Fruit fly (Drosophila melanogaster) whole organism, embryonic: ENCODE measurements around the gene Osi20.

ENCODE experiments used
- ATbp ChIP-seq: fragments of 200-800 bp; sonication (Bioruptor generic); optimal IDR thresholded peaks from 2 replicates; lab custom pipeline; 2017; ENCODE audit warnings: missing biosample characterization, mild to moderate bottlenecking, missing genetic modification characterization, missing genetic modification reagents
- Asciz ChIP-seq: fragments of 200-800 bp; sonication (Bioruptor generic); optimal IDR thresholded peaks from 2 replicates; lab custom pipeline; 2017; ENCODE audit warnings: missing biosample characterization, mild to moderate bottlenecking, missing genetic modification characterization, missing genetic modification reagents
- Blimp-1 ChIP-seq: fragments of 200-800 bp; sonication (Bioruptor generic); optimal IDR thresholded peaks from 3 replicates; lab custom pipeline; 2018; ENCODE audit warnings: missing biosample characterization, missing genetic modification characterization, mild to moderate bottlenecking, moderate library complexity, missing genetic modification reagents
- BtbVII ChIP-seq: fragments of 200-800 bp; sonication (Bioruptor generic); optimal IDR thresholded peaks from 3 replicates; lab custom pipeline; 2017; ENCODE audit warnings: missing biosample characterization, mild to moderate bottlenecking, missing genetic modification characterization
- CG10565 ChIP-seq: fragments of 200-800 bp; sonication (Bioruptor generic); optimal IDR thresholded peaks from 3 replicates; lab custom pipeline; 2016; ENCODE audit warnings: missing biosample characterization, mild to moderate bottlenecking, missing genetic modification characterization
- CG10979 ChIP-seq: fragments of 200-800 bp; sonication (Bioruptor generic); optimal IDR thresholded peaks from 2 replicates; lab custom pipeline; 2018; ENCODE audit warnings: missing biosample characterization, mild to moderate bottlenecking, missing genetic modification characterization, moderate library complexity
- CG12155 ChIP-seq: fragments of 200-800 bp; sonication (Bioruptor generic); optimal IDR thresholded peaks from 3 replicates; lab custom pipeline; 2016; ENCODE audit warnings: missing biosample characterization, missing genetic modification characterization
- CG13624 ChIP-seq: fragments of 200-800 bp; sonication (Bioruptor generic); optimal IDR thresholded peaks from 2 replicates; lab custom pipeline; 2016; ENCODE audit warnings: missing biosample characterization, missing genetic modification characterization
- CG14050 ChIP-seq: fragments of 200-800 bp; sonication (Bioruptor generic); IDR thresholded peaks from 3 replicates; pipeline ENCODE4 v1.3.6; 2022; ENCODE audit warnings: missing biosample characterization, missing genetic modification characterization
- CG15601 ChIP-seq: fragments of 200-800 bp; sonication (Bioruptor generic); optimal IDR thresholded peaks from 3 replicates; lab custom pipeline; 2019; ENCODE audit warnings: missing biosample characterization, mild to moderate bottlenecking, missing genetic modification characterization, moderate library complexity
- CG16779 ChIP-seq: fragments of 200-800 bp; sonication (Bioruptor generic); IDR thresholded peaks from 2 replicates; pipeline ENCODE4 v1.3.6; 2022; ENCODE audit warnings: missing biosample characterization, missing genetic modification characterization
- CG18764 ChIP-seq: fragments of 200-800 bp; sonication (Bioruptor generic); optimal IDR thresholded peaks from 3 replicates; lab custom pipeline; 2016; ENCODE audit warnings: missing biosample characterization, missing genetic modification characterization
- CG2199 ChIP-seq: fragments of 200-800 bp; sonication (Bioruptor generic); IDR thresholded peaks from 3 replicates; pipeline ENCODE4 v1.3.6; 2022; ENCODE audit warnings: missing biosample characterization, missing genetic modification characterization
- CG3163 ChIP-seq: fragments of 200-800 bp; sonication (Bioruptor generic); optimal IDR thresholded peaks from 3 replicates; lab custom pipeline; 2016; ENCODE audit warnings: missing biosample characterization, missing genetic modification characterization
- CG34376 ChIP-seq: fragments of 200-800 bp; sonication (Bioruptor generic); optimal IDR thresholded peaks from 2 replicates; lab custom pipeline; 2018; ENCODE audit warnings: missing biosample characterization, mild to moderate bottlenecking, missing genetic modification characterization
- CG4404 ChIP-seq: fragments of 200-800 bp; sonication (Bioruptor generic); IDR thresholded peaks from 2 replicates; pipeline ENCODE4 v1.3.6; 2022; ENCODE audit warnings: missing biosample characterization, missing genetic modification characterization
- CG4617 ChIP-seq: fragments of 200-800 bp; sonication (Bioruptor generic); optimal IDR thresholded peaks from 3 replicates; lab custom pipeline; 2016; ENCODE audit warnings: missing biosample characterization, missing genetic modification characterization, borderline replicate concordance
- CG6765 ChIP-seq: fragments of 200-800 bp; sonication (Bioruptor generic); optimal IDR thresholded peaks from 3 replicates; lab custom pipeline; 2017; ENCODE audit warnings: missing biosample characterization, mild to moderate bottlenecking, missing genetic modification characterization
- CG7357 ChIP-seq: fragments of 200-800 bp; sonication (Bioruptor generic); IDR thresholded peaks from 3 replicates; pipeline ENCODE4 v1.3.6; 2022; ENCODE audit warnings: missing biosample characterization, missing genetic modification characterization
- CG7372 ChIP-seq: fragments of 200-800 bp; sonication (Bioruptor generic); IDR thresholded peaks from 2 replicates; pipeline ENCODE4 v1.3.6; 2022; ENCODE audit warnings: missing biosample characterization, missing genetic modification characterization
- CG9437 ChIP-seq: fragments of 200-800 bp; sonication (Bioruptor generic); optimal IDR thresholded peaks from 2 replicates; lab custom pipeline; 2018; ENCODE audit warnings: missing biosample characterization, mild to moderate bottlenecking, missing genetic modification characterization
- Ets65A ChIP-seq: fragments of 200-800 bp; sonication (Bioruptor generic); peaks from one replicate; lab custom pipeline; 2016; ENCODE audit warnings: missing biosample characterization, missing genetic modification characterization
- Hey ChIP-seq: fragments of 200-800 bp; sonication (Bioruptor generic); optimal IDR thresholded peaks from 3 replicates; lab custom pipeline; 2018; ENCODE audit warnings: missing biosample characterization, mild to moderate bottlenecking, missing genetic modification characterization
- Med ChIP-seq: fragments of 200-800 bp; sonication (Bioruptor generic); peaks from one replicate; lab custom pipeline; 2016; ENCODE audit warnings: missing biosample characterization, missing genetic modification characterization, mild to moderate bottlenecking, inconsistent platforms, moderate library complexity
- Pdp1 ChIP-seq, 2 experiments: fragments of 200-800 bp; sonication (Bioruptor generic); optimal IDR thresholded peaks; 3 replicates each; lab custom pipeline; 2016; ENCODE audit warnings: missing biosample characterization in 2 of 2, missing genetic modification characterization in 2 of 2, mild to moderate bottlenecking in 1 of 2, moderate library complexity in 1 of 2
- Tbp ChIP-seq: fragments of >200 bp; optimal IDR thresholded peaks from 2 replicates; lab custom pipeline; 2018; ENCODE audit warnings: missing biosample characterization, missing genetic modification characterization
- bowl ChIP-seq: fragments of 200-800 bp; sonication (Bioruptor generic); IDR thresholded peaks from 2 replicates; pipeline ENCODE4 v1.3.6; 2022; ENCODE audit warnings: missing biosample characterization, missing genetic modification characterization
- chinmo ChIP-seq: fragments of 200-800 bp; sonication (Bioruptor generic); IDR thresholded peaks from 4 replicates; pipeline ENCODE4 v1.3.6; 2022; ENCODE audit warnings: missing biosample characterization, missing genetic modification characterization; ENCODE audit not compliant: partially characterized antibody
- crp ChIP-seq, 2 experiments: fragments of 200-800 bp; sonication (Bioruptor generic); optimal IDR thresholded peaks; 2 replicates in 1 of 2; 3 replicates in 1 of 2; lab custom pipeline; 2017; ENCODE audit warnings: missing biosample characterization in 2 of 2, missing genetic modification characterization in 2 of 2, mild to moderate bottlenecking in 1 of 2, moderate library complexity in 1 of 2
- dan ChIP-seq: fragments of 200-800 bp; sonication (Bioruptor generic); IDR thresholded peaks from 2 replicates; pipeline ENCODE4 v1.3.6; 2022; ENCODE audit warnings: missing biosample characterization, missing genetic modification characterization
- dmrt99B ChIP-seq: fragments of 200-800 bp; sonication (Bioruptor generic); optimal IDR thresholded peaks from 2 replicates; lab custom pipeline; 2018; ENCODE audit warnings: missing biosample characterization, mild to moderate bottlenecking, missing genetic modification characterization, moderate library complexity
- dpn ChIP-seq, 2 experiments: fragments of 200-800 bp; sonication (Bioruptor generic); optimal IDR thresholded peaks; 3 replicates each; lab custom pipeline; 2016; ENCODE audit warnings: missing biosample characterization in 2 of 2, missing genetic modification characterization in 2 of 2
- ems ChIP-seq: fragments of 200-800 bp; sonication (Bioruptor generic); optimal IDR thresholded peaks from 3 replicates; lab custom pipeline; 2016; ENCODE audit warnings: missing biosample characterization, missing genetic modification characterization
- gce ChIP-seq: fragments of 200-800 bp; sonication (Bioruptor generic); IDR thresholded peaks from 3 replicates; pipeline ENCODE4 v1.3.6; 2022; ENCODE audit warnings: missing biosample characterization, missing genetic modification characterization
- hbn ChIP-seq: fragments of 200-800 bp; sonication (Bioruptor generic); IDR thresholded peaks from 2 replicates; pipeline ENCODE4 v1.3.6; 2022; ENCODE audit warnings: missing biosample characterization, missing genetic modification characterization; ENCODE audit not compliant: partially characterized antibody
- knrl ChIP-seq: fragments of 200-800 bp; sonication (Bioruptor generic); IDR thresholded peaks from 3 replicates; pipeline ENCODE4 v1.3.6; 2022; ENCODE audit warnings: missing biosample characterization, missing genetic modification characterization; ENCODE audit not compliant: partially characterized antibody
- oc ChIP-seq: fragments of 200-800 bp; sonication (Bioruptor generic); optimal IDR thresholded peaks from 2 replicates; lab custom pipeline; 2018; ENCODE audit warnings: missing biosample characterization, mild to moderate bottlenecking, missing genetic modification characterization, moderate library complexity
- pb ChIP-seq: fragments of 200-800 bp; sonication (Bioruptor generic); optimal IDR thresholded peaks from 3 replicates; lab custom pipeline; 2016; ENCODE audit warnings: missing biosample characterization, missing genetic modification characterization
- pnt ChIP-seq: fragments of 200-800 bp; sonication (Bioruptor generic); optimal IDR thresholded peaks from 3 replicates; lab custom pipeline; 2016; ENCODE audit warnings: missing biosample characterization, missing genetic modification characterization
- pros ChIP-seq: fragments of 200-800 bp; sonication (Bioruptor generic); optimal IDR thresholded peaks from 3 replicates; lab custom pipeline; 2019; ENCODE audit warnings: missing biosample characterization, mild to moderate bottlenecking, missing genetic modification characterization, moderate library complexity
- sc ChIP-seq, 3 experiments: fragments of >200 bp in 2 of 3; fragments of 200-800 bp in 1 of 3; sonication (Bioruptor generic) in 1 of 3; optimal IDR thresholded peaks; 2 replicates in 2 of 3; 3 replicates in 1 of 3; lab custom pipeline; 2017; ENCODE audit warnings: mild to moderate bottlenecking in 1 of 3, missing biosample characterization in 1 of 3, missing genetic modification characterization in 1 of 3, missing genetic modification reagents in 1 of 3
- scrt ChIP-seq: fragments of 200-800 bp; sonication (Bioruptor generic); optimal IDR thresholded peaks from 2 replicates; lab custom pipeline; 2018; ENCODE audit warnings: missing biosample characterization, mild to moderate bottlenecking, missing genetic modification characterization, moderate library complexity
- sens ChIP-seq: fragments of 200-800 bp; sonication (Bioruptor generic); peaks from one replicate; lab custom pipeline; 2016; ENCODE audit warnings: missing biosample characterization, missing genetic modification characterization
- sqz ChIP-seq: fragments of 200-800 bp; sonication (Bioruptor generic); optimal IDR thresholded peaks from 3 replicates; lab custom pipeline; 2018; ENCODE audit warnings: missing biosample characterization, mild to moderate bottlenecking, missing genetic modification characterization
- vvl ChIP-seq: fragments of 200-800 bp; sonication (Bioruptor generic); IDR thresholded peaks from 2 replicates; pipeline ENCODE4 v1.3.6; 2022; ENCODE audit warnings: missing biosample characterization, missing genetic modification characterization
- zf30C ChIP-seq: fragments of 200-800 bp; sonication (Bioruptor generic); optimal IDR thresholded peaks from 3 replicates; lab custom pipeline; 2018; ENCODE audit warnings: missing biosample characterization, mild to moderate bottlenecking, missing genetic modification characterization
- zfh1 ChIP-seq: fragments of 200-800 bp; sonication (Bioruptor generic); IDR thresholded peaks from 3 replicates; pipeline ENCODE4 v1.3.6; 2022; ENCODE audit warnings: missing biosample characterization, missing genetic modification characterization

Gene Osi20

DNA sequence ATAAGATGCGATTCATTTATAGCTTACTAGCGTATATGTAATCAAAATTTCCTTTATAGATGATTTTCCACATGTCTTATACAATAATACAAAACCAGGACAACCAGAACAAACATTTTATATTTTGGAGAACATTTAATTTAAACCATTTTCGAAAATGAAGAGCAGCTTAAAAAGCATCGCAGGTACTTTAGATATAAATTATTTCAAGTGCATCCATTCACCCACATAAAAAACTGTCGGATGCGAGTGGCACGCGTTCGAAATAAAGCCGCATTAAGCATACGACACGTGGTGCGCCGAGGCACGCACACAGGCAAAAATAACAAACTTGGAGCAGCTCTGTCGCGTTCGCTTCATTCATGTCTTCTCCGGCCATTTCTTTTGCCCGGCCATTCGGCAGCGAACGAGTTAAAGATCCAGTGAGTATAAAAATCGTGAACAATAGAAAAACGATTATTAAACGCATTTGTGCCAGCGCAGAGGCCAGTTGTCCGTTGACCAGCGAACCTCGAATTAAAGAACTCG lies 4.9 kb upstream of the Osi20 start, which contains the start of gene Osi19:
Gene Osi19, plus strand, starts transcription at position 457 of the 528 bp plus-strand sequence.
- TF ChIP-seq zf30C (no peak), CG2199 (0 out of 3 replicates have a peak, but pooled peaks have one; percentile 15), chinmo (0 out of 4 replicates have a peak, but pooled peaks have one; percentile 14), hbn (GFP tag; lab: Robert Waterston, UW) (no peak), Ets65A (peak; percentile 65), sens (GFP tag; lab: Kevin White, UChicago) (peak; percentile 86), ATbp (no peak), vvl (GFP tag; lab: Robert Waterston, UW) (0 out of 2 replicates have a peak, but pooled peaks have one; percentile 20), gce (GFP tag; lab: Robert Waterston, UW) (0 out of 3 replicates have a peak, but pooled peaks have one; percentile 5), zfh1 (GFP tag; lab: Robert Waterston, UW) (0 out of 3 replicates have a peak, but pooled peaks have one; percentile 39), pb (GFP tag; lab: Kevin White, UChicago) (no peak), sqz (GFP tag; lab: Kevin White, UChicago) (peak; percentile 18), oc (tag; lab: Kevin White, UChicago) (peak; percentile 32), CG7372 (peak; percentile 61), CG34376 (GFP tag; lab: Kevin White, UChicago) (no peak), Med (GFP tag; lab: Kevin White, UChicago) (peak; percentile 42)

DNA sequence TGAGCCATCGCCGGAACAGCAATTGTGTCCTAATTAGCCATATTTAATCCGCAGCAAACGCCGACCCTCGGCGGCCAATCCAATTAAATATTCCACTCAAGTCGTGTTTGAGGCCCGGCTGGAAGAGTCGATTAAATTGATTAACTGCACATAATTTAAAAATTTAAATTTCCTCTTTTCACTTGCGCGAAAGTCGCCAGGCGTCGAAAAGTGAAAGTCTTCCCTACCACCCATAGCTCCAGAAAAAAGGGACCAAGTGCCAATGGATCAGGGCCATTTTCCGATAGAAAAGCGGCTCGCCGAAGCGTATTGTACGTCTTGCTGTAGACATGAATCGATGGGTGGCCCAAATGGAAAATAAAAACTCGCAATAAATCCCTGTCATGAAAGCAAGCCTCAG lies 2.5 kb upstream of the Osi20 start:
- TF ChIP-seq Blimp-1 = peak; percentile 57
- TF ChIP-seq BtbVII = no peak
- no peak for TF ChIP-seq CG10565 (GFP tag; lab: Kevin White, UChicago)
- TF ChIP-seq Ets65A = peak; percentile 74
- TF ChIP-seq, all 482 proteins: peak for 2

DNA sequence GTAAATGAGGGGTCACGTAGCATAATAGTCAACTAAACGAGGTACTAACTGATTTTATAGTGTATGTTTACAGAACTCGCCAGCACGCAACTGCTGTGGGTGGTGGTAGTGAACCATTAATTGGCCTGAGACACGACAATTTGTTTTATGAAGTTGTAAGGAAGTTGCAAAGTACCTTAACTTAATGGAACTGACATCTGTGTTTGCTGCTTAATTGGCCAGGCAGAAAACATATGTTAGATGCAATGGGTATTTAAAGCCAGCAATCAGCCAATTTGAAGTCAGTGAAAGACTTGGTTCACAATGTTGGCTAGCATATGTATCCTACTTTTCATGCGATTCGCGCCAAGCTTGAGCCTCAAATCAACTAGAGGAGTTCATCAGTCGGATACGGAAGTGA lies 1.8 kb downstream of the Osi20 start, which contains the start of gene CG17917:
Gene CG17917, plus strand, starts transcription at position 301 of the 400 bp plus-strand sequence.
- TF ChIP-seq CG12155 (GFP tag; lab: Kevin White, UChicago) (no peak), bowl (GFP tag; lab: Robert Waterston, UW) (no peak), CG4617 (no peak), sc (optimal IDR thresholded peaks at IDR 0.05; lab: Kevin White, UChicago) (no peak), sc (GFP tag; optimal IDR thresholded peaks at IDR 0.05; lab: Kevin White, UChicago) (no peak), ems (GFP tag; lab: Kevin White, UChicago) (no peak), CG15601 (tag; lab: Kevin White, UChicago) (no peak), pnt (no peak), CG13624 (GFP tag; lab: Kevin White, UChicago) (no peak), Ets65A (no peak), scrt (no peak), Tbp (GFP tag; lab: Kevin White, UChicago) (no peak), CG18764 (GFP tag; lab: Kevin White, UChicago) (no peak), CG10979 (tag; lab: Kevin White, UChicago) (no peak), CG14050 (no peak), CG7357 (GFP tag; lab: Robert Waterston, UW) (no peak), dmrt99B (tag; lab: Kevin White, UChicago) (no peak)

DNA sequence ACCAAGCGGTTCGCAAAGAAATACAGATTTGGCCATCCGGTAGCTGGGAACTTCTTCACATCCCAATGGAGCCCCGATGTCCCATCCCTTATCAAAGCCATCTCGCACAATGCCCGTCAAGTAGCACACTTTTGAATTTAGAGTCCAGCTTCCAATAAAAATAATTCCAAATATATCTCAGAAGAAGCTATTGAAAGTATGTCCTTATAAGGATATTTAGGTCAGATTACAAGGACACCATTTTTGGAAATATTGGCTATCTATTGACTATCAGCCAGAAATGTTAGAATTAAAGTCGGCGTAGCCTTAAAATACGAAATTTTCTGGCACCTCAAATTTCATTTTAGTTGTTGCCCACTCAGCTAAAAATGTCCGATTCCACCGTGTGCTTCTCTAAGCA lies 2.8 kb downstream of the Osi20 start, which contains the start of gene CG10298:
Gene CG10298, plus strand, starts transcription at position 301 of the 400 bp plus-strand sequence.
- TF ChIP-seq CG16779 (GFP tag; lab: Robert Waterston, UW) = no peak
- TF ChIP-seq Asciz (GFP tag; lab: Kevin White, UChicago) = no peak
- no peak for TF ChIP-seq pros (GFP tag; lab: Kevin White, UChicago)
- no peak for TF ChIP-seq CG9437 (GFP tag; lab: Kevin White, UChicago)
- no peak for TF ChIP-seq Pdp1 (GFP tag; optimal IDR thresholded peaks at IDR 0.05; lab: Kevin White, UChicago)
- TF ChIP-seq CG3163 (GFP tag; lab: Kevin White, UChicago) = no peak
- TF ChIP-seq CG6765 (GFP tag; lab: Kevin White, UChicago) = no peak
- TF ChIP-seq CG4404 = no peak
- TF ChIP-seq dan (GFP tag; lab: Robert Waterston, UW) = no peak
- no peak for TF ChIP-seq dpn (GFP tag; optimal IDR thresholded peaks at IDR 0.05; lab: Kevin White, UChicago)
- TF ChIP-seq knrl (GFP tag; lab: Robert Waterston, UW) = no peak
- TF ChIP-seq Hey (tag; lab: Kevin White, UChicago) = no peak
- no peak for TF ChIP-seq crp (GFP tag; optimal IDR thresholded peaks at IDR 0.05; lab: Kevin White, UChicago)
